Worm (Caenorhabditis elegans): ENCODE data around the gene F38B6.2.

DNA sequence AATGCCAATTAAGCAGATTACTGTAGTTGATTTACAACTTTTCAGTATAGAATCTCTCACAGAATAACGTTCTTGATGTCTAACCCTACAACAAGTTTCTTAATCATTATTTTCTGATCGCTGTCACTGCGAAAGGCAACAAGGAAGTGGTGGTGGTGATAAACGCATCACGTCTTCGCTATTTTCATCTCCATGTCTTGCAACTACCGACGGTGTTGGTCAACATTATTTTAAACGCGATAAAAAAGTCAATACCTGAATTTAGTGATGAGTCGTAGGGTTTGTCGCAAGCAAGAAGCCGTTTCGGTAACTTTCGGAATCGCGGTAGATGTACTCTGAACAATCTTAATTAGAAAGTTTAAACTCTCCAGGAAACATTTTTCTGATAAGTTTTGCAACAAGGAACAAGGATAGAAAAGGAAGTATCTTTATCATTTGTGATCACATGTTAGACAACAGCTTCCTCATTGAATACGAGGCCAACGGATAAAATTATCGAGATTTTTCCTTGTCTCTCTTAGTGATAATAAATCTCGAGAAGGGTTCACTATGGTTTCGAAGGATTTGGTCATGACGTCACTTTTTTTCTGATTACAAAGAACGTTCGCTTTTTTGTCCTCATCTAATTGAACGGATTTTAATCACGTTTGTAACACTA, 34.4 kb upstream of the F38B6.2 start:
- TF ChIP-seq hmg-4 (GFP tag; optimal IDR thresholded peaks at IDR 0.05), result no peak
- no peak for TF ChIP-seq ama-1 (optimal IDR thresholded peaks at IDR 0.05)
- no peak for TF ChIP-seq sea-1 (GFP tag; conservative IDR thresholded peaks at IDR 0.05)

Data from whole organism, early embryonic.